Worm (Caenorhabditis elegans) whole organism, young adult: Measurements from ENCODE around the gene F13H8.2.

Experiments
- B0336.3 ChIP-seq: fragments of 200-800 bp; sonication (Bioruptor generic); IDR thresholded peaks from 2 replicates; pipeline ENCODE4 v1.3.6; 2022; ENCODE audit warnings: missing genetic modification characterization, missing compliant biosample characterization
- D2030.7 ChIP-seq: fragments of 200-800 bp; sonication (Bioruptor generic); IDR thresholded peaks from 2 replicates; pipeline ENCODE4 v1.3.6; 2022; ENCODE audit warnings: missing genetic modification reagents, missing genetic modification characterization, missing compliant biosample characterization
- F22D6.2 ChIP-seq: sonication (generic microtip); optimal IDR thresholded peaks from 2 replicates; lab custom pipeline; 2016; ENCODE audit warnings: mild to moderate bottlenecking, missing genetic modification characterization, missing compliant biosample characterization
- F23B12.7 ChIP-seq: sonication (generic microtip); optimal IDR thresholded peaks from 2 replicates; lab custom pipeline; 2017; ENCODE audit warnings: missing genetic modification characterization, mild to moderate bottlenecking, missing compliant biosample characterization, antibody characterized with exemption, moderate library complexity; ENCODE audit not compliant: insufficient read depth
- F39B2.1 ChIP-seq: fragments of 200-800 bp; sonication (Bioruptor generic); IDR thresholded peaks from 2 replicates; pipeline ENCODE4 v1.3.6; 2022; ENCODE audit warnings: missing genetic modification reagents, missing genetic modification characterization, missing compliant biosample characterization
- F49E8.2 ChIP-seq: sonication (generic microtip); optimal IDR thresholded peaks from 3 replicates; lab custom pipeline; 2017; ENCODE audit warnings: missing genetic modification characterization, mild to moderate bottlenecking, missing compliant biosample characterization, antibody characterized with exemption, moderate library complexity; ENCODE audit not compliant: insufficient read depth
- F52B5.7 ChIP-seq: sonication (generic microtip); optimal IDR thresholded peaks from 2 replicates; lab custom pipeline; 2016; ENCODE audit warnings: mild to moderate bottlenecking, missing genetic modification characterization, missing compliant biosample characterization
- K12H6.12 ChIP-seq: fragments of 200-800 bp; sonication (Bioruptor generic); optimal IDR thresholded peaks from 2 replicates; lab custom pipeline; 2018; ENCODE audit warnings: mild to moderate bottlenecking, missing genetic modification characterization, missing compliant biosample characterization
- Y53F4B.3 ChIP-seq: fragments of 200-800 bp; sonication (Bioruptor generic); IDR thresholded peaks from 2 replicates; pipeline ENCODE4 v1.3.6; 2022; ENCODE audit warnings: missing genetic modification reagents, missing genetic modification characterization, missing compliant biosample characterization
- Y53G8AR.9 ChIP-seq: fragments of 200-800 bp; sonication (Bioruptor generic); conservative IDR thresholded peaks from 2 replicates; pipeline ENCODE4 v1.3.6; 2022; ENCODE audit warnings: missing genetic modification reagents, missing genetic modification characterization, missing compliant biosample characterization
- Y67H2A.10 ChIP-seq: fragments of 200-800 bp; sonication (Bioruptor generic); conservative IDR thresholded peaks from 2 replicates; pipeline ENCODE4 v1.3.6; 2022; ENCODE audit warnings: missing genetic modification reagents, missing genetic modification characterization, missing compliant biosample characterization
- Y79H2A.3 ChIP-seq: fragments of 200-800 bp; sonication (Bioruptor generic); conservative IDR thresholded peaks from 2 replicates; pipeline ENCODE4 v1.3.6; 2022; ENCODE audit warnings: missing genetic modification reagents, missing genetic modification characterization, missing compliant biosample characterization
- Y95B8A.8 ChIP-seq: fragments of 200-800 bp; sonication (Bioruptor generic); IDR thresholded peaks from 2 replicates; pipeline ENCODE4 v1.3.6; 2022; ENCODE audit warnings: missing genetic modification reagents, missing genetic modification characterization, missing compliant biosample characterization
- ama-1 ChIP-seq, 3 experiments: fragments of 150-350 bp in 1 of 3; sonication (generic microtip) in 2 of 3; optimal IDR thresholded peaks; 2 replicates each; lab custom pipeline; 2014 to 2018; ENCODE audit warnings: missing biosample characterization in 2 of 3, missing genetic modification characterization in 2 of 3, missing genetic modification reagents in 2 of 3
- atf-7 ChIP-seq: sonication (generic microtip); optimal IDR thresholded peaks from 2 replicates; lab custom pipeline; 2017; ENCODE audit warnings: mild to moderate bottlenecking, missing genetic modification characterization, missing compliant biosample characterization
- athp-1 ChIP-seq: sonication (generic microtip); optimal IDR thresholded peaks from 2 replicates; lab custom pipeline; 2017; ENCODE audit warnings: mild to moderate bottlenecking, missing genetic modification characterization, missing compliant biosample characterization
- attf-5 ChIP-seq: fragments of 200-800 bp; sonication (Bioruptor generic); optimal IDR thresholded peaks from 2 replicates; lab custom pipeline; 2018; ENCODE audit warnings: mild to moderate bottlenecking, missing genetic modification characterization, missing compliant biosample characterization
- attf-6 ChIP-seq: fragments of 200-800 bp; sonication (Bioruptor generic); IDR thresholded peaks from 2 replicates; pipeline ENCODE4 v1.3.6; 2022; ENCODE audit warnings: missing genetic modification reagents, missing genetic modification characterization, missing compliant biosample characterization
- bed-2 ChIP-seq: fragments of 200-800 bp; sonication (Bioruptor generic); IDR thresholded peaks from 2 replicates; pipeline ENCODE4 v1.3.6; 2022; ENCODE audit warnings: missing genetic modification reagents, missing genetic modification characterization, missing compliant biosample characterization
- cebp-1 ChIP-seq, 2 experiments: fragments of 200-800 bp in 1 of 2; sonication (Bioruptor generic) in 1 of 2; sonication (generic microtip) in 1 of 2; IDR thresholded peaks in 1 of 2; optimal IDR thresholded peaks in 1 of 2; 2 replicates each; pipeline versions ENCODE4 v1.3.6 to Lab custom; 2017 to 2022; ENCODE audit warnings: missing compliant biosample characterization in 2 of 2, missing genetic modification characterization in 2 of 2, mild to moderate bottlenecking in 1 of 2, missing genetic modification reagents in 1 of 2, moderate library complexity in 1 of 2
- cebp-2 ChIP-seq: fragments of 200-800 bp; sonication (Bioruptor generic); IDR thresholded peaks from 2 replicates; pipeline ENCODE4 v1.3.6; 2022; ENCODE audit warnings: missing genetic modification characterization, missing compliant biosample characterization
- ceh-79 ChIP-seq: sonication (generic microtip); optimal IDR thresholded peaks from 2 replicates; lab custom pipeline; 2017; ENCODE audit warnings: mild to moderate bottlenecking, missing genetic modification characterization, missing compliant biosample characterization
- chd-7 ChIP-seq: sonication (generic microtip); optimal IDR thresholded peaks from 2 replicates; lab custom pipeline; 2016; ENCODE audit warnings: mild to moderate bottlenecking, missing genetic modification characterization, moderate library complexity, missing compliant biosample characterization
- egl-18 ChIP-seq: fragments of 200-800 bp; sonication (Bioruptor generic); IDR thresholded peaks from 2 replicates; pipeline ENCODE4 v1.3.6; 2022; ENCODE audit warnings: missing genetic modification reagents, missing genetic modification characterization, missing compliant biosample characterization
- ekl-4 ChIP-seq: fragments of 200-800 bp; sonication (Bioruptor generic); IDR thresholded peaks from 2 replicates; pipeline ENCODE4 v1.3.6; 2022; ENCODE audit warnings: missing genetic modification reagents, missing genetic modification characterization, missing compliant biosample characterization
- gei-17 ChIP-seq: fragments of 200-800 bp; sonication (Bioruptor generic); optimal IDR thresholded peaks from 2 replicates; lab custom pipeline; 2018; ENCODE audit warnings: mild to moderate bottlenecking, missing genetic modification characterization, missing compliant biosample characterization
- him-1 ChIP-seq: sonication (generic microtip); optimal IDR thresholded peaks from 2 replicates; lab custom pipeline; 2016; ENCODE audit warnings: missing genotype, missing genetic modification reagents, missing genetic modification characterization, missing compliant biosample characterization
- hmg-1.2 ChIP-seq: fragments of 200-800 bp; sonication (Bioruptor generic); IDR thresholded peaks from 2 replicates; pipeline ENCODE4 v1.3.6; 2022; ENCODE audit warnings: missing genetic modification reagents, missing genetic modification characterization, missing compliant biosample characterization
- hsf-1 ChIP-seq: fragments of 200-800 bp; sonication (Bioruptor generic); IDR thresholded peaks from 2 replicates; pipeline ENCODE4 v1.3.6; 2022; ENCODE audit warnings: missing genetic modification reagents, missing genetic modification characterization, missing compliant biosample characterization
- let-526 ChIP-seq: fragments of 200-800 bp; sonication (Bioruptor generic); IDR thresholded peaks from 2 replicates; pipeline ENCODE4 v1.3.6; 2022; ENCODE audit warnings: missing genetic modification reagents, missing genetic modification characterization, missing compliant biosample characterization
- lin-54 ChIP-seq: fragments of 200-800 bp; sonication (Bioruptor generic); optimal IDR thresholded peaks from 2 replicates; lab custom pipeline; 2018; ENCODE audit warnings: mild to moderate bottlenecking, missing genetic modification characterization, missing compliant biosample characterization
- mes-4 ChIP-seq: sonication (generic microtip); optimal IDR thresholded peaks from 2 replicates; lab custom pipeline; 2016; ENCODE audit warnings: missing genotype, missing genetic modification characterization, missing compliant biosample characterization
- mxl-1 ChIP-seq: sonication (generic microtip); optimal IDR thresholded peaks from 2 replicates; lab custom pipeline; 2016; ENCODE audit warnings: missing genetic modification characterization, missing compliant biosample characterization
- nfya-2 ChIP-seq: fragments of 200-800 bp; sonication (Bioruptor generic); IDR thresholded peaks from 2 replicates; pipeline ENCODE4 v1.3.6; 2022; ENCODE audit warnings: missing genetic modification reagents, missing genetic modification characterization, missing compliant biosample characterization
- nfyb-1 ChIP-seq: fragments of 200-800 bp; sonication (Bioruptor generic); IDR thresholded peaks from 2 replicates; pipeline ENCODE4 v1.3.6; 2022; ENCODE audit warnings: missing genetic modification reagents, missing genetic modification characterization, missing compliant biosample characterization
- nhr-90 ChIP-seq: sonication (generic microtip); optimal IDR thresholded peaks from 2 replicates; lab custom pipeline; 2016; ENCODE audit warnings: missing genotype, mild to moderate bottlenecking, missing genetic modification characterization, missing compliant biosample characterization
- pbrm-1 ChIP-seq: fragments of 200-800 bp; sonication (Bioruptor generic); IDR thresholded peaks from 2 replicates; pipeline ENCODE4 v1.3.6; 2022; ENCODE audit warnings: missing genetic modification reagents, missing genetic modification characterization, missing compliant biosample characterization
- sdz-38 ChIP-seq: sonication (generic microtip); optimal IDR thresholded peaks from 2 replicates; lab custom pipeline; 2016; ENCODE audit warnings: missing genotype, missing genetic modification characterization, missing compliant biosample characterization
- snpc-1.3 ChIP-seq: sonication (generic microtip); optimal IDR thresholded peaks from 2 replicates; lab custom pipeline; 2017; ENCODE audit warnings: missing genetic modification characterization, mild to moderate bottlenecking, missing compliant biosample characterization, antibody characterized with exemption, moderate library complexity, missing genotype, missing genetic modification reagents; ENCODE audit not compliant: insufficient read depth
- snpc-3.4 ChIP-seq: sonication (generic microtip); optimal IDR thresholded peaks from 2 replicates; lab custom pipeline; 2017; ENCODE audit warnings: missing genetic modification characterization, mild to moderate bottlenecking, missing compliant biosample characterization, antibody characterized with exemption, moderate library complexity, missing genotype, missing genetic modification reagents
- snpc-4 ChIP-seq, 5 experiments: fragments of 150-350 bp in 1 of 5; sonication (generic microtip) in 4 of 5; optimal IDR thresholded peaks; 2 replicates each; lab custom pipeline; 2014 to 2018; ENCODE audit warnings: missing genetic modification characterization in 5 of 5, missing biosample characterization in 3 of 5, antibody characterized with exemption in 2 of 5, mild to moderate bottlenecking in 2 of 5, missing compliant biosample characterization in 2 of 5, missing genotype in 2 of 5, moderate library complexity in 2 of 5, missing genetic modification reagents in 1 of 5
- somi-1 ChIP-seq: fragments of 200-800 bp; sonication (Bioruptor generic); optimal IDR thresholded peaks from 2 replicates; lab custom pipeline; 2018; ENCODE audit warnings: mild to moderate bottlenecking, missing genetic modification characterization, missing compliant biosample characterization
- tbp1 ChIP-seq: fragments of 200-800 bp; sonication (Bioruptor generic); optimal IDR thresholded peaks from 2 replicates; lab custom pipeline; 2018; ENCODE audit warnings: mild to moderate bottlenecking, missing genetic modification characterization, missing compliant biosample characterization
- xnd-1 ChIP-seq: sonication (generic microtip); optimal IDR thresholded peaks from 2 replicates; lab custom pipeline; 2016; ENCODE audit warnings: missing genotype, missing genetic modification reagents, missing genetic modification characterization, missing compliant biosample characterization
- ztf-18 ChIP-seq: sonication (generic microtip); optimal IDR thresholded peaks from 2 replicates; lab custom pipeline; 2016; ENCODE audit warnings: missing genotype, mild to moderate bottlenecking, missing genetic modification characterization, missing compliant biosample characterization
- ztf-6 ChIP-seq: fragments of 200-800 bp; sonication (Bioruptor generic); IDR thresholded peaks from 2 replicates; pipeline ENCODE4 v1.3.6; 2022; ENCODE audit warnings: missing genetic modification reagents, missing genetic modification characterization, missing compliant biosample characterization

F13H8.2 gene

ce11 chrII:6252707-6253106 is 17.5 kb upstream of the F13H8.2 start (continued):
- TF ChIP-seq ztf-18 (tag; lab: Kevin White, UChicago) = no peak
- TF ChIP-seq ceh-79 (tag; lab: Kevin White, UChicago) = peak; percentile 44
- TF ChIP-seq F23B12.7 = no peak
- peak; percentile 68; the same call in 1 of the 2 replicates for TF ChIP-seq attf-6 (GFP tag; lab: Robert Waterston, UW)
- TF ChIP-seq snpc-4 (GFP tag; optimal IDR thresholded peaks at IDR 0.05; lab: Kevin White, UChicago) = no peak
- TF ChIP-seq snpc-4 (tag; optimal IDR thresholded peaks at IDR 0.05; lab: Kevin White, UChicago) = peak in 1 of 4 experiments; percentile 36
- TF ChIP-seq gei-17 = no peak
- no peak for TF ChIP-seq cebp-1 (GFP tag; IDR thresholded peaks at IDR 0.05; lab: Robert Waterston, UW)
- no peak for TF ChIP-seq cebp-1 (tag; optimal IDR thresholded peaks at IDR 0.05; lab: Kevin White, UChicago)
- TF ChIP-seq Y67H2A.10 (GFP tag; lab: Robert Waterston, UW) = no peak
- TF ChIP-seq F22D6.2 = no peak
- no peak for TF ChIP-seq ama-1 (optimal IDR thresholded peaks at IDR 0.05; lab: Kevin White, UChicago)
- peak in 1 of 2 experiments; percentile 74 for TF ChIP-seq ama-1 (GFP tag; optimal IDR thresholded peaks at IDR 0.05; lab: Kevin White, UChicago)
- TF ChIP-seq snpc-3.4 (tag; lab: Kevin White, UChicago) = peak; percentile 33
- TF ChIP-seq let-526 (GFP tag; lab: Robert Waterston, UW) = no peak
- 0 out of 2 replicates have a peak, but pooled peaks have one; percentile 22 for TF ChIP-seq hmg-1.2 (GFP tag; lab: Robert Waterston, UW)
- peak; percentile 33 for TF ChIP-seq athp-1 (tag; lab: Kevin White, UChicago)
- TF ChIP-seq egl-18 (GFP tag; lab: Robert Waterston, UW) = no peak
- TF ChIP-seq tbp1 (GFP tag; lab: Kevin White, UChicago) = no peak
- no peak for TF ChIP-seq F39B2.1 (GFP tag; lab: Robert Waterston, UW)
- TF ChIP-seq Y53F4B.3 = no peak
- 0 out of 2 replicates have a peak, but pooled peaks have one; percentile 24 for TF ChIP-seq nfyb-1 (GFP tag; lab: Robert Waterston, UW)
- peak; percentile 31 for TF ChIP-seq F49E8.2 (tag; lab: Kevin White, UChicago)
- peak; percentile 82 for TF ChIP-seq Y53G8AR.9 (GFP tag; lab: Robert Waterston, UW)
- TF ChIP-seq attf-5 (GFP tag; lab: Kevin White, UChicago) = no peak
- TF ChIP-seq nhr-90 = no peak
- TF ChIP-seq him-1 (tag; lab: Kevin White, UChicago) = peak; percentile 18
- TF ChIP-seq mxl-1 = no peak
- 0 out of 2 replicates have a peak, but pooled peaks have one; percentile 38 for TF ChIP-seq hsf-1 (GFP tag; lab: Robert Waterston, UW)
- TF ChIP-seq Y79H2A.3 (GFP tag; lab: Robert Waterston, UW) = peak; percentile 60; the same call in 1 of the 2 replicates
- peak; percentile 73 for TF ChIP-seq ekl-4 (GFP tag; lab: Robert Waterston, UW)
- no peak for TF ChIP-seq somi-1 (GFP tag; lab: Kevin White, UChicago)
- TF ChIP-seq nfya-2 = no peak
- TF ChIP-seq Y95B8A.8 (GFP tag; lab: Robert Waterston, UW) = 0 out of 2 replicates have a peak, but pooled peaks have one; percentile 51
- TF ChIP-seq B0336.3 = peak; percentile 55; the same call in 1 of the 2 replicates
- peak; percentile 59 for TF ChIP-seq chd-7 (tag; lab: Kevin White, UChicago)
- peak; percentile 44 for TF ChIP-seq snpc-1.3
- peak; percentile 17; the same call in 1 of the 2 replicates for TF ChIP-seq D2030.7
- TF ChIP-seq bed-2 (GFP tag; lab: Robert Waterston, UW) = no peak
- TF ChIP-seq sdz-38 (tag; lab: Kevin White, UChicago) = no peak
- no peak for TF ChIP-seq K12H6.12 (tag; lab: Kevin White, UChicago)
- TF ChIP-seq pbrm-1 = 0 out of 2 replicates have a peak, but pooled peaks have one; percentile 29
- no peak for TF ChIP-seq F52B5.7 (tag; lab: Kevin White, UChicago)
- TF ChIP-seq atf-7 (tag; lab: Kevin White, UChicago) = no peak
- TF ChIP-seq lin-54 = peak; percentile 44
- TF ChIP-seq cebp-2 (GFP tag; lab: Robert Waterston, UW) = no peak
- no peak for TF ChIP-seq ztf-6 (GFP tag; lab: Robert Waterston, UW)
- peak; percentile 39 for TF ChIP-seq xnd-1 (tag; lab: Kevin White, UChicago)
- TF ChIP-seq mes-4 (tag; lab: Kevin White, UChicago) = no peak
